Fruit fly (Drosophila melanogaster) whole organism, pupa: ENCODE data around the gene CG34030.

Experiments used
- CG10348 ChIP-seq: fragments of 200-800 bp; sonication (Bioruptor generic); IDR thresholded peaks from 2 replicates; pipeline ENCODE4 v1.3.6; 2022; ENCODE audit warnings: missing biosample characterization, missing genetic modification characterization
- CG12605 ChIP-seq: fragments of 200-800 bp; sonication (Bioruptor generic); IDR thresholded peaks from 2 replicates; pipeline ENCODE4 v1.3.6; 2022; ENCODE audit warnings: missing biosample characterization, missing genetic modification characterization
- CG13204 ChIP-seq: fragments of 200-800 bp; sonication (Bioruptor generic); optimal IDR thresholded peaks from 2 replicates; lab custom pipeline; 2018; ENCODE audit warnings: missing biosample characterization, mild to moderate bottlenecking, missing genetic modification characterization, moderate library complexity
- CG14655 ChIP-seq: fragments of 200-800 bp; sonication (Bioruptor generic); optimal IDR thresholded peaks from 3 replicates; lab custom pipeline; 2017; ENCODE audit warnings: mild to moderate bottlenecking, missing biosample characterization, missing genetic modification reagents, missing genetic modification characterization
- CG15710 ChIP-seq: fragments of 200-800 bp; sonication (Bioruptor generic); optimal IDR thresholded peaks from 2 replicates; lab custom pipeline; 2018; ENCODE audit warnings: missing biosample characterization, mild to moderate bottlenecking, missing genetic modification characterization, moderate library complexity
- CG17806 ChIP-seq: fragments of 200-800 bp; sonication (Bioruptor generic); optimal IDR thresholded peaks from 2 replicates; lab custom pipeline; 2018; ENCODE audit warnings: missing biosample characterization, mild to moderate bottlenecking, missing genetic modification characterization, moderate library complexity
- CG32121 ChIP-seq: fragments of 200-800 bp; sonication (Bioruptor generic); IDR thresholded peaks from 2 replicates; pipeline ENCODE4 v1.3.6; 2022; ENCODE audit warnings: missing biosample characterization, missing genetic modification characterization
- CG34367 ChIP-seq: fragments of 200-800 bp; sonication (Bioruptor generic); optimal IDR thresholded peaks from 2 replicates; lab custom pipeline; 2018; ENCODE audit warnings: missing biosample characterization, mild to moderate bottlenecking, missing genetic modification characterization
- CG4496 ChIP-seq: fragments of 200-800 bp; sonication (Bioruptor generic); IDR thresholded peaks from 3 replicates; pipeline ENCODE4 v1.3.6; 2022; ENCODE audit warnings: missing biosample characterization, missing genetic modification characterization
- CG8159 ChIP-seq: fragments of 200-800 bp; sonication (Bioruptor generic); optimal IDR thresholded peaks from 3 replicates; lab custom pipeline; 2018; ENCODE audit warnings: missing biosample characterization, mild to moderate bottlenecking, missing genetic modification characterization, moderate library complexity
- CG8301 ChIP-seq: fragments of 200-800 bp; sonication (Bioruptor generic); optimal IDR thresholded peaks from 2 replicates; lab custom pipeline; 2018; ENCODE audit warnings: missing biosample characterization, mild to moderate bottlenecking, missing genetic modification characterization
- CG9948 ChIP-seq: fragments of 200-800 bp; sonication (Bioruptor generic); optimal IDR thresholded peaks from 2 replicates; lab custom pipeline; 2018; ENCODE audit warnings: missing biosample characterization, mild to moderate bottlenecking, missing genetic modification characterization, moderate library complexity
- D1 ChIP-seq: fragments of 200-800 bp; sonication (Bioruptor generic); optimal IDR thresholded peaks from 2 replicates; lab custom pipeline; 2018; ENCODE audit warnings: missing biosample characterization, mild to moderate bottlenecking, missing genetic modification characterization, moderate library complexity
- EcR ChIP-seq: fragments of 200-800 bp; sonication (Bioruptor generic); optimal IDR thresholded peaks from 3 replicates; lab custom pipeline; 2019; ENCODE audit warnings: missing biosample characterization, missing genetic modification characterization, mild to moderate bottlenecking, moderate library complexity, missing genetic modification reagents
- Ets98B ChIP-seq: fragments of 200-800 bp; sonication (Bioruptor generic); IDR thresholded peaks from 2 replicates; pipeline ENCODE4 v1.3.6; 2022; ENCODE audit warnings: missing biosample characterization, missing genetic modification characterization
- Pif1A ChIP-seq: fragments of 200-800 bp; sonication (Bioruptor generic); optimal IDR thresholded peaks from 3 replicates; lab custom pipeline; 2016; ENCODE audit warnings: missing biosample characterization, missing genetic modification characterization
- Pif1B ChIP-seq: fragments of 200-800 bp; sonication (Bioruptor generic); optimal IDR thresholded peaks from 3 replicates; lab custom pipeline; 2016; ENCODE audit warnings: missing biosample characterization, missing genetic modification characterization
- Snoo ChIP-seq: fragments of 200-800 bp; sonication (Bioruptor generic); optimal IDR thresholded peaks from 3 replicates; lab custom pipeline; 2017; ENCODE audit warnings: missing biosample characterization, mild to moderate bottlenecking, missing genetic modification characterization, inconsistent platforms
- fd96Ca ChIP-seq: fragments of 200-800 bp; sonication (Bioruptor generic); IDR thresholded peaks from 3 replicates; pipeline ENCODE4 v1.3.6; 2022; ENCODE audit warnings: missing biosample characterization, missing genetic modification characterization
- gl ChIP-seq: fragments of 200-800 bp; sonication (Bioruptor generic); optimal IDR thresholded peaks from 2 replicates; lab custom pipeline; 2018; ENCODE audit warnings: missing biosample characterization, mild to moderate bottlenecking, missing genetic modification characterization
- rn ChIP-seq: fragments of 200-800 bp; sonication (Bioruptor generic); IDR thresholded peaks from 2 replicates; pipeline ENCODE4 v1.3.6; 2022; ENCODE audit warnings: missing biosample characterization, missing genetic modification characterization

Gene CG34030

DNA sequence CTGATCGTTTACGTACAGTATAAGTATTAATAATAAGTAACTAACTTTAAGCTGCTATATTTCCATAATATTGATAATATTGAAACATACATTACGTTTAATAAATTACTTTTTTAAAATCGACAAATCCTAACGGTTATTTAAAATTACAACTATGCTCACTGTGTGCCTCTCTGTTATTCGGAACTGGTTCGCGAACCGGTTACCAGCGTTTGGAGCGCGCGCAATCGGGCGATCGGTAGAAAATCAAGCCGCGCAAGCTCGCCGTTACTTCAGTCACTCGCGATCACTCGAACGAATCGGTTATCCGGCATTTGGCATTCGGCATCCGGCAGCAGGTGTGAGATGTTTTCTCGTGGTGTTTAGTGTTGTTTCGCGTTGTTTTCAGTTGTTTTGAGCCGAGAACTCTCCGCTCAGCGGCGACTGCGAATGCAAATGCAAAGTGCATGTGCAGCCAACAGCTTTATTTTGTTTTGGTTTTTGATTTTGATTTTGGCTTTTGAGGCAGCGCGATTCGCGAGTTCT is 19.6 kb upstream of the CG34030 start, which contains the start of gene form3:
Gene form3 (plus strand): TSS at position 271 of the 525 bp plus-strand sequence.
- TF ChIP-seq CG4496: no peak
- TF ChIP-seq D1 (tag; lab: Kevin White, UChicago): no peak
- TF ChIP-seq Snoo (tag; lab: Kevin White, UChicago): no peak
- peak; percentile 9 for TF ChIP-seq CG13204 (GFP tag; lab: Kevin White, UChicago)
- no peak for TF ChIP-seq CG12605 (GFP tag; lab: Robert Waterston, UW)
- peak; percentile 37; the same call in 1 of the 2 replicates for TF ChIP-seq Ets98B (GFP tag; lab: Robert Waterston, UW)
- TF ChIP-seq CG17806 (tag; lab: Kevin White, UChicago): no peak
- TF ChIP-seq fd96Ca (GFP tag; lab: Robert Waterston, UW): 0 out of 3 replicates have a peak, but pooled peaks have one; percentile 9
- no peak for TF ChIP-seq CG9948 (tag; lab: Kevin White, UChicago)
- TF ChIP-seq CG15710 (tag; lab: Kevin White, UChicago): no peak
- TF ChIP-seq CG8301: no peak
- no peak for TF ChIP-seq CG10348 (GFP tag; lab: Robert Waterston, UW)
- TF ChIP-seq CG8159 (tag; lab: Kevin White, UChicago): no peak
- no peak for TF ChIP-seq CG34367 (tag; lab: Kevin White, UChicago)
- TF ChIP-seq CG14655: no peak

DNA sequence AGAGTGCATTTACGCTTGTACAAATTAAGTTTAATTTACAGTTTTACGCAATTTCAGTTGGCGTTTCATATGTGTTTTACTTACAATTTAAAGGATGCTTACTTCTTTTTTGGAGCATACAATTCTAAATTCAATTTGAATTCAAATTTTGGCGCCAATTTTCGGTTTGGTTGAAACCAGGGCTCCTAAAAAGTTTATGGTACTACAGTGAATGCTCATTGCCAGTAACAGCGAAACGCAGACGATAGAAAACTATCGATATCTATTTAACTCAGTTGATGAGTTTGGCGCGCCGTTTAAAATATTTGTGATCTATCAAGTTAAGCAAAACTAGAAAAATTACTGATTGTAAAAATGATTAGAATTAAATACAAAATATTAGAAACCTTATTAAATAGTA is 19.0 kb upstream of the CG34030 start:
- TF ChIP-seq CG8301: no peak
- no peak for TF ChIP-seq D1 (tag; lab: Kevin White, UChicago)
- TF ChIP-seq Snoo (tag; lab: Kevin White, UChicago): no peak
- TF ChIP-seq EcR (GFP tag; lab: Kevin White, UChicago): no peak
- TF ChIP-seq CG8159 (tag; lab: Kevin White, UChicago): no peak
- no peak for TF ChIP-seq CG13204 (GFP tag; lab: Kevin White, UChicago)
- TF ChIP-seq CG14655: no peak

DNA sequence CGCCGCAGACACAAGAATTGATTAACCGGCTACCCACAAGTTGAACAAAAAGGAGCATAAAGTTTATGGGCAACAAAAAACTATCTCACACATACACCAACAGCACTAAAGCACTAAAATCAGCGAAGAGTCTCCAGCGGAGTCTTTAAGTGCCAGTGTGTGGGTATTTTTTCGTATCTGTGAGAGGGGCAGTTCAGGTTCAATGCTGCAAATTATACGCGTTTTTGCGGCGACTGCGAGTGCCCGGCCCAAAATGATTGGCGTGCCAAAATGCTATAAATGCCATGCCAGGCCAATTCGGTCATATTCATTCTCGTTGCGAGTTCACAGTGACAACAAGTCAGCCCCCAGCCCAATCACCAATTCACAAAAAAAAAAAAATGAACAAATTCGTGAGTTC is 17.9 kb upstream of the CG34030 start, which contains the start of gene Cpr65Ec:
Gene Cpr65Ec (plus strand): TSS at position 301 of the 400 bp plus-strand sequence.
- TF ChIP-seq CG12605 (GFP tag; lab: Robert Waterston, UW) (no peak), rn (GFP tag; lab: Robert Waterston, UW) (no peak), fd96Ca (GFP tag; lab: Robert Waterston, UW) (no peak), Ets98B (GFP tag; lab: Robert Waterston, UW) (no peak), CG15710 (tag; lab: Kevin White, UChicago) (no peak), CG10348 (GFP tag; lab: Robert Waterston, UW) (no peak), CG13204 (GFP tag; lab: Kevin White, UChicago) (no peak), CG9948 (tag; lab: Kevin White, UChicago) (no peak)

DNA sequence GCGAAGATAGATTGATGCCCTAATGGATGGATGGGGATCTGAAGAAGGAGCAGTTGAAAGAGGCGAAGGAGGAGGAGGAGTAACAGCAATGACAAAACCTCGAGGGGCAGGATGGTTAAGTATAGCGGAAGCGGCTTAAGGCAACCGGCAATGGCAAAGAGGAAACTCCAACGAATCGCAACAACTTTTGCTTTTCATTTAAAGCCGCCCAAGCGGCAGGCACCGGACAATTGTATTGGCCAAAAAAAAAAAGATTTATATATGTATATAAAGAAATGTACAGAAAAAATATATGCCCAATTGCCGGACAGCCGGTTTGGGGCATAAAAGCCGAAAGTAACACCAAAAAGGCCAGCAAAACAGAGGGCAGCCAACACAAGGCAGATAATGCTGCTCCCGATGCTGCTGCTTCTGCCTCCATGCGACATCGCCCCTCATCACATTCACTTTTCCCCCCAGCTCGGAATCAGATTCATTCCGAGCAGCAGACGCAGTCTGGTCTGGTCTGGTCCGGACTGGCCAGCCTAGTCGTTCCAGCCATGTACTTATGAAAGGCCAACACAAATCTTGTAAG is 16.4 kb upstream of the CG34030 start:
- TF ChIP-seq CG13204 (GFP tag; lab: Kevin White, UChicago) (no peak), gl (tag; lab: Kevin White, UChicago) (no peak), CG9948 (tag; lab: Kevin White, UChicago) (no peak), D1 (tag; lab: Kevin White, UChicago) (no peak), EcR (GFP tag; lab: Kevin White, UChicago) (no peak), Ets98B (GFP tag; lab: Robert Waterston, UW) (no peak), CG32121 (GFP tag; lab: Robert Waterston, UW) (no peak), CG34367 (tag; lab: Kevin White, UChicago) (no peak), CG8159 (tag; lab: Kevin White, UChicago) (no peak), fd96Ca (GFP tag; lab: Robert Waterston, UW) (no peak)

DNA sequence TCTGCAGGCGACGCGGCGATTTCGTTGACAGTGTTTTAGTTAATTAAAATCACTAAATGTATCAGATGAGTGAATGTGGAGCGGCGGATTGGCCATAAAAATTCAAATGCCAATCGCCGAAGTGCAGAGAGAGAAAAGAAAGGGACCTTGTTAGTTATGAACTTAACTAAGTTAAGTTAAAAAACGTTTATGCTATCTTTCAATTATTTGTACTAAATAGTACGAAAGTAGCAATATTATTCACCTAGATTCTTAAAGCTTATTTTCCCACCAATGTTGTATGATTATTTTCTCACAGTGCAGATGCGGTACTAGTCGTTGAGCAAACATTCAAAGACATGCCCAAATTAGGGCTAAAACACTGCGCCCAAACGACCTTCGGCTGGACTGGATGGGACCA is 15.7 kb upstream of the CG34030 start:
- no peak for TF ChIP-seq Ets98B (GFP tag; lab: Robert Waterston, UW)
- TF ChIP-seq CG4496: peak; percentile 26; the same call in 1 of the 3 replicates
- peak; percentile 11 for TF ChIP-seq CG8301
- TF ChIP-seq CG15710 (tag; lab: Kevin White, UChicago): peak; percentile 7
- peak; percentile 5 for TF ChIP-seq Snoo (tag; lab: Kevin White, UChicago)
- peak; percentile 10 for TF ChIP-seq CG14655
- TF ChIP-seq Pif1B (GFP tag; lab: Kevin White, UChicago): no peak
- TF ChIP-seq fd96Ca (GFP tag; lab: Robert Waterston, UW): no peak
- peak; percentile 44 for TF ChIP-seq CG9948 (tag; lab: Kevin White, UChicago)
- TF ChIP-seq D1 (tag; lab: Kevin White, UChicago): peak; percentile 28
- TF ChIP-seq CG8159 (tag; lab: Kevin White, UChicago): peak; percentile 55
- peak; percentile 47 for TF ChIP-seq CG17806 (tag; lab: Kevin White, UChicago)
- peak; percentile 1 for TF ChIP-seq CG34367 (tag; lab: Kevin White, UChicago)
- TF ChIP-seq Pif1A (GFP tag; lab: Kevin White, UChicago): peak; percentile 45

DNA sequence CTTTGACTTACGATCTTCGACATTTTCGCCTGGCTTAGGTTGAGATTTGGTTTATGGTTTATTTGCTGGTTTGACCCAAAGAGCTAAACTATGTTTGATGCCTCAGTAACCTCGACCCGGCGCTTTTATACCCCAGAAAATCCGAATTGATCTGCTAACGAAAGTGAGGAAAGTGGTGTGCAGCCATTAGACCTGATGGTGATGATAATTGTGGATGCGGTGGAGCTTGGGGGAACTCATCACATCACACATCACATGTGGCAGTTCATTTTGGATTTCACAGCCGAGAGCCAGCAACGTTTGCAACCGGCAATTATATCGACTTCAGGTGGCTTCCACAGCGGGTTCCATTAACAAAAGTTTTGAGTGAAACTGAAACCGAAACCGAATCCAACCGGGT is 13.6 kb upstream of the CG34030 start, which contains the start of gene Cpr65Eb:
Gene Cpr65Eb (minus strand): TSS at position 101 of the 400 bp plus-strand sequence.
- TF ChIP-seq D1 (tag; lab: Kevin White, UChicago) (no peak), Snoo (tag; lab: Kevin White, UChicago) (no peak), CG15710 (tag; lab: Kevin White, UChicago) (no peak), fd96Ca (GFP tag; lab: Robert Waterston, UW) (no peak), rn (GFP tag; lab: Robert Waterston, UW) (no peak), gl (tag; lab: Kevin White, UChicago) (no peak), CG12605 (GFP tag; lab: Robert Waterston, UW) (no peak), Pif1B (GFP tag; lab: Kevin White, UChicago) (no peak), CG14655 (no peak), CG32121 (GFP tag; lab: Robert Waterston, UW) (no peak), CG17806 (tag; lab: Kevin White, UChicago) (no peak), CG8159 (tag; lab: Kevin White, UChicago) (no peak), Pif1A (GFP tag; lab: Kevin White, UChicago) (no peak), CG10348 (GFP tag; lab: Robert Waterston, UW) (no peak), CG34367 (tag; lab: Kevin White, UChicago) (no peak), EcR (GFP tag; lab: Kevin White, UChicago) (no peak), CG4496 (no peak), CG13204 (GFP tag; lab: Kevin White, UChicago) (no peak), Ets98B (GFP tag; lab: Robert Waterston, UW) (no peak), CG9948 (tag; lab: Kevin White, UChicago) (no peak)
